Worm (Caenorhabditis elegans): ENCODE results near the gene nhr-128.

- TF ChIP-seq med-1 (GFP tag; optimal IDR thresholded peaks at IDR 0.05; ENCODE audit: insufficient read depth) (no peak), flt-1 (GFP tag; IDR thresholded peaks at IDR 0.05) (no peak), tab-1 (GFP tag; IDR thresholded peaks at IDR 0.05) (no peak), ref-1 (GFP tag; conservative IDR thresholded peaks at IDR 0.05) (no peak), ztf-23 (GFP tag; IDR thresholded peaks at IDR 0.05) (no peak), T22C8.4 (GFP tag; IDR thresholded peaks at IDR 0.05) (no peak)
Observed at ce11 chrV:2207527-2207926, 14.3 kb upstream of the nhr-128 start.

Measured in whole organism, midembryonic.